Worm (Caenorhabditis elegans) whole organism, L2 larva: Measurements from ENCODE around the gene F41E6.7.

Experiments used
- ceh-82 ChIP-seq: fragments of 150-350 bp; optimal IDR thresholded peaks from 2 replicates; lab custom pipeline; 2014; ENCODE audit warnings: missing biosample characterization, missing genetic modification characterization
- nhr-23 ChIP-seq: fragments of 150-350 bp; optimal IDR thresholded peaks from 2 replicates; lab custom pipeline; 2014; ENCODE audit warnings: missing biosample characterization, missing genetic modification reagents, missing genetic modification characterization
- skn-1 ChIP-seq: sonication (generic microtip); optimal IDR thresholded peaks from 2 replicates; lab custom pipeline; 2017; ENCODE audit warnings: missing biosample characterization, missing genetic modification characterization
- ztf-1 ChIP-seq: fragments of 200-800 bp; sonication (Bioruptor generic); conservative IDR thresholded peaks from 2 replicates; pipeline ENCODE4 v1.3.6; 2022; ENCODE audit warnings: missing genetic modification characterization, missing compliant biosample characterization

- TF ChIP-seq nhr-23, result no peak
- TF ChIP-seq ceh-82, result no peak
- no peak for TF ChIP-seq skn-1 (tag; lab: Kevin White, UChicago)
- no peak for TF ChIP-seq ztf-1 (GFP tag; lab: Robert Waterston, UW)
Observed at ce11 chrV:8609776-8610529, 10.9 kb upstream of the F41E6.7 start.
